Worm (Caenorhabditis elegans): ENCODE results near the gene K03B4.2.

The K03B4.2 gene

ce11 chrV:4686680-4687470 is 919 bp upstream of the K03B4.2 start, which contains the start of gene taf-10 (continued):
- TF ChIP-seq nhr-12 (tag; optimal IDR thresholded peaks at IDR 0.05) (no peak), xbp-1 (tag; optimal IDR thresholded peaks at IDR 0.05) (peak; percentile 44), lin-14 (GFP tag; optimal IDR thresholded peaks at IDR 0.05) (peak; percentile 75), ceh-90 (tag; optimal IDR thresholded peaks at IDR 0.05) (no peak), lin-35 (GFP tag; optimal IDR thresholded peaks at IDR 0.05) (peak; percentile 45 to 75), mab-9 (GFP tag; IDR thresholded peaks at IDR 0.05) (no peak), isw-1 (GFP tag; IDR thresholded peaks at IDR 0.05) (no peak; the same call in 1 of the 2 replicates), lin-39 (tag; optimal IDR thresholded peaks at IDR 0.05) (peak; percentile 28), C34B4.2 (tag; optimal IDR thresholded peaks at IDR 0.05) (no peak), unc-98 (GFP tag; IDR thresholded peaks at IDR 0.05) (no peak), nhr-47 (tag; optimal IDR thresholded peaks at IDR 0.05) (peak; percentile 66), aly-2 (tag; optimal IDR thresholded peaks at IDR 0.05) (no peak), nhr-77 (tag; optimal IDR thresholded peaks at IDR 0.05) (no peak), efl-1 (optimal IDR thresholded peaks at IDR 0.05) (peak; percentile 55 to 61), efl-1 (GFP tag; optimal IDR thresholded peaks at IDR 0.05 in 1 of 2) (peak; percentile 51 to 96), blmp-1 (tag; optimal IDR thresholded peaks at IDR 0.05) (peak; percentile 15), sptf-1 (tag; optimal IDR thresholded peaks at IDR 0.05) (no peak), ztf-4 (tag; optimal IDR thresholded peaks at IDR 0.05) (no peak), efl-3 (GFP tag; optimal IDR thresholded peaks at IDR 0.05) (no peak), ama-1 (optimal IDR thresholded peaks at IDR 0.05) (no peak), C04F5.9 (tag; optimal IDR thresholded peaks at IDR 0.05) (no peak), alr-1 (tag; optimal IDR thresholded peaks at IDR 0.05; ENCODE audit: borderline replicate concordance) (no peak), lsy-2 (tag; optimal IDR thresholded peaks at IDR 0.05) (peak; percentile 59 to 69), pag-3 (tag; optimal IDR thresholded peaks at IDR 0.05; ENCODE audit: borderline replicate concordance, insufficient read depth) (peak; percentile 7), ces-1 (GFP tag; optimal IDR thresholded peaks at IDR 0.05) (no peak), fkh-4 (tag; optimal IDR thresholded peaks at IDR 0.05; ENCODE audit: borderline replicate concordance) (no peak), nhr-28 (tag; optimal IDR thresholded peaks at IDR 0.05) (no peak), nhr-85 (tag) (peak; percentile 84), egl-13 (tag; optimal IDR thresholded peaks at IDR 0.05) (peak; percentile 19), elt-3 (tag; optimal IDR thresholded peaks at IDR 0.05) (peak in 1 of 6 experiments; percentile 49), aha-1 (tag; optimal IDR thresholded peaks at IDR 0.05) (no peak), nhr-11 (tag; optimal IDR thresholded peaks at IDR 0.05) (no peak), ceh-82 (tag; optimal IDR thresholded peaks at IDR 0.05) (peak in 1 of 3 experiments; percentile 67), snpc-4 (tag; optimal IDR thresholded peaks at IDR 0.05) (peak; percentile 40), nhr-71 (tag; optimal IDR thresholded peaks at IDR 0.05) (peak; percentile 73), swsn-7 (tag; optimal IDR thresholded peaks at IDR 0.05) (peak; percentile 61)

- no peak for TF ChIP-seq hlh-4 (tag; optimal IDR thresholded peaks at IDR 0.05)
- peak; percentile 38 for TF ChIP-seq ama-1 (optimal IDR thresholded peaks at IDR 0.05)
- TF ChIP-seq skn-1 (tag; optimal IDR thresholded peaks at IDR 0.05) = no peak
- TF ChIP-seq efl-1 (optimal IDR thresholded peaks at IDR 0.05) = no peak
- peak in 1 of 2 experiments; percentile 43 for TF ChIP-seq efl-1 (GFP tag; optimal IDR thresholded peaks at IDR 0.05 in 1 of 2)
- TF ChIP-seq nhr-71 (tag; optimal IDR thresholded peaks at IDR 0.05) = no peak
- no peak for TF ChIP-seq mep-1 (tag; optimal IDR thresholded peaks at IDR 0.05)
These were observed 1.4 kb downstream of the K03B4.2 start, which contains the start of gene K03B4.1 for ce11 chrV:4689234-4689633. K03B4.1 (plus strand) TSS chrV:4689330.

- TF ChIP-seq mab-9 (GFP tag; IDR thresholded peaks at IDR 0.05) (no peak), nhr-237 (tag; optimal IDR thresholded peaks at IDR 0.05) (no peak), lin-13 (GFP tag; optimal IDR thresholded peaks at IDR 0.05) (no peak), skn-1 (tag; optimal IDR thresholded peaks at IDR 0.05) (no peak), sup-37 (GFP tag; optimal IDR thresholded peaks at IDR 0.05) (no peak), unc-62 (GFP tag; optimal IDR thresholded peaks at IDR 0.05) (no peak), ets-5 (GFP tag; IDR thresholded peaks at IDR 0.05) (no peak), ama-1 (optimal IDR thresholded peaks at IDR 0.05) (no peak), ces-1 (GFP tag; optimal IDR thresholded peaks at IDR 0.05) (no peak), sox-4 (tag; optimal IDR thresholded peaks at IDR 0.05) (no peak), zag-1 (tag; optimal IDR thresholded peaks at IDR 0.05) (no peak), swsn-7 (tag; optimal IDR thresholded peaks at IDR 0.05) (no peak), nhr-47 (tag; optimal IDR thresholded peaks at IDR 0.05) (no peak)
These were observed 3.9 kb downstream of the K03B4.2 start for ce11 chrV:4691657-4692056.

Data from whole organism, L1 larva.